Fruit fly (Drosophila melanogaster) whole organism, prepupa: ENCODE measurements around the gene Cp19.

Experiments used
- Blimp-1 ChIP-seq: fragments of 200-800 bp; sonication (Bioruptor generic); optimal IDR thresholded peaks from 3 replicates; lab custom pipeline; 2017; ENCODE audit warnings: missing biosample characterization, missing genetic modification characterization, mild to moderate bottlenecking, moderate library complexity, missing genetic modification reagents
- CG10631 ChIP-seq: fragments of 200-800 bp; sonication (Bioruptor generic); optimal IDR thresholded peaks from 2 replicates; lab custom pipeline; 2016; ENCODE audit warnings: missing biosample characterization, missing genetic modification characterization
- CG10669 ChIP-seq: fragments of 200-800 bp; sonication (Bioruptor generic); optimal IDR thresholded peaks from 3 replicates; lab custom pipeline; 2018; ENCODE audit warnings: missing biosample characterization, mild to moderate bottlenecking, missing genetic modification characterization, moderate library complexity
- CG11294 ChIP-seq: fragments of 200-800 bp; sonication (Bioruptor generic); IDR thresholded peaks from 2 replicates; pipeline ENCODE4 v1.3.6; 2022; ENCODE audit warnings: missing biosample characterization, missing genetic modification characterization
- CG11762 ChIP-seq: fragments of 200-800 bp; sonication (Bioruptor generic); optimal IDR thresholded peaks from 3 replicates; lab custom pipeline; 2016; ENCODE audit warnings: missing biosample characterization, missing genetic modification characterization; ENCODE audit not compliant: insufficient read depth
- CG11902 ChIP-seq: fragments of 200-800 bp; sonication (Bioruptor generic); optimal IDR thresholded peaks from 3 replicates; lab custom pipeline; 2016; ENCODE audit warnings: missing biosample characterization, missing genetic modification characterization
- CG15336 ChIP-seq: fragments of 200-800 bp; sonication (Bioruptor generic); IDR thresholded peaks from 2 replicates; pipeline ENCODE4 v1.3.6; 2022; ENCODE audit warnings: missing biosample characterization, missing genetic modification characterization
- CG16779 ChIP-seq: fragments of 200-800 bp; sonication (Bioruptor generic); optimal IDR thresholded peaks from 3 replicates; lab custom pipeline; 2017; ENCODE audit warnings: missing biosample characterization, mild to moderate bottlenecking, missing genetic modification characterization
- CG3032 ChIP-seq: fragments of 200-800 bp; optimal IDR thresholded peaks from 2 replicates; lab custom pipeline; 2019; ENCODE audit warnings: missing biosample characterization, mild to moderate bottlenecking, missing genetic modification characterization, moderate library complexity
- CG32006 ChIP-seq: fragments of 200-800 bp; sonication (Bioruptor generic); optimal IDR thresholded peaks from 3 replicates; lab custom pipeline; 2017; ENCODE audit warnings: missing biosample characterization, mild to moderate bottlenecking, missing genetic modification characterization
- CG34406 ChIP-seq: fragments of 200-800 bp; sonication (Bioruptor generic); optimal IDR thresholded peaks from 3 replicates; lab custom pipeline; 2016; ENCODE audit warnings: missing biosample characterization, missing genetic modification characterization
- CG3919 ChIP-seq: fragments of 200-800 bp; sonication (Bioruptor generic); optimal IDR thresholded peaks from 3 replicates; lab custom pipeline; 2016; ENCODE audit warnings: missing biosample characterization, missing genetic modification characterization
- CG4318 ChIP-seq: fragments of 200-800 bp; sonication (Bioruptor generic); optimal IDR thresholded peaks from 3 replicates; lab custom pipeline; 2017; ENCODE audit warnings: missing biosample characterization, mild to moderate bottlenecking, missing genetic modification characterization
- CG6163 ChIP-seq: fragments of 200-800 bp; sonication (Bioruptor generic); IDR thresholded peaks from 3 replicates; pipeline ENCODE4 v1.3.6; 2022; ENCODE audit warnings: missing biosample characterization, missing genetic modification characterization
- CG6276 ChIP-seq: fragments of 200-800 bp; sonication (Bioruptor generic); optimal IDR thresholded peaks from 2 replicates; lab custom pipeline; 2017; ENCODE audit warnings: missing biosample characterization, mild to moderate bottlenecking, missing genetic modification characterization
- CG6792 ChIP-seq: fragments of 200-800 bp; sonication (Bioruptor generic); optimal IDR thresholded peaks from 3 replicates; lab custom pipeline; 2016; ENCODE audit warnings: missing biosample characterization, missing genetic modification characterization
- CG6808 ChIP-seq: fragments of 200-800 bp; sonication (Bioruptor generic); optimal IDR thresholded peaks from 3 replicates; lab custom pipeline; 2017; ENCODE audit warnings: missing biosample characterization, missing genetic modification characterization, mild to moderate bottlenecking, moderate library complexity, missing genetic modification reagents
- CG6854 ChIP-seq: fragments of 200-800 bp; sonication (Bioruptor generic); optimal IDR thresholded peaks from 2 replicates; lab custom pipeline; 2017; ENCODE audit warnings: missing biosample characterization, mild to moderate bottlenecking, missing genetic modification characterization
- CG8119 ChIP-seq: fragments of 200-800 bp; sonication (Bioruptor generic); IDR thresholded peaks from 3 replicates; pipeline ENCODE4 v1.3.6; 2022; ENCODE audit warnings: missing biosample characterization, missing genetic modification characterization
- CG8319 ChIP-seq: fragments of 200-800 bp; sonication (Bioruptor generic); optimal IDR thresholded peaks from 3 replicates; lab custom pipeline; 2016; ENCODE audit warnings: missing biosample characterization, missing genetic modification characterization
- CG9139 ChIP-seq: fragments of 200-800 bp; sonication (Bioruptor generic); optimal IDR thresholded peaks from 3 replicates; lab custom pipeline; 2017; ENCODE audit warnings: missing biosample characterization, mild to moderate bottlenecking, missing genetic modification characterization
- Eip75B ChIP-seq: fragments of 200-800 bp; sonication (Bioruptor generic); optimal IDR thresholded peaks from 3 replicates; lab custom pipeline; 2016; ENCODE audit warnings: missing biosample characterization, missing genetic modification characterization
- Eip78C ChIP-seq: fragments of 200-800 bp; sonication (Bioruptor generic); peaks from one replicate; lab custom pipeline; 2016; ENCODE audit warnings: missing biosample characterization, missing genetic modification characterization
- Eip93F ChIP-seq: fragments of 200-800 bp; sonication (Bioruptor generic); optimal IDR thresholded peaks from 2 replicates; lab custom pipeline; 2016; ENCODE audit warnings: missing biosample characterization, mild to moderate bottlenecking, missing genetic modification characterization
- Ets96B ChIP-seq: fragments of 200-800 bp; optimal IDR thresholded peaks from 2 replicates; lab custom pipeline; 2019; ENCODE audit warnings: missing biosample characterization, mild to moderate bottlenecking, missing genetic modification characterization, moderate library complexity
- Gug ChIP-seq: fragments of 200-800 bp; sonication (Bioruptor generic); IDR thresholded peaks from 2 replicates; pipeline ENCODE4 v1.3.6; 2022; ENCODE audit warnings: missing biosample characterization, missing genetic modification characterization
- Hr38 ChIP-seq: sonication (Bioruptor generic); optimal IDR thresholded peaks from 2 replicates; lab custom pipeline; 2016; ENCODE audit warnings: missing biosample characterization, missing genetic modification characterization
- Hr39 ChIP-seq: fragments of 200-800 bp; sonication (Bioruptor generic); optimal IDR thresholded peaks from 2 replicates; lab custom pipeline; 2016; ENCODE audit warnings: missing biosample characterization, missing genetic modification characterization
- Hr4 ChIP-seq: fragments of 200-800 bp; sonication (Bioruptor generic); optimal IDR thresholded peaks from 3 replicates; lab custom pipeline; 2016; ENCODE audit warnings: missing biosample characterization, missing genetic modification characterization
- Lpt ChIP-seq: fragments of 200-800 bp; sonication (Bioruptor generic); optimal IDR thresholded peaks from 3 replicates; lab custom pipeline; 2016; ENCODE audit warnings: missing biosample characterization, missing genetic modification characterization
- Met ChIP-seq: fragments of 200-800 bp; sonication (Bioruptor generic); optimal IDR thresholded peaks from 3 replicates; lab custom pipeline; 2016; ENCODE audit warnings: missing biosample characterization, missing genetic modification characterization
- OdsH ChIP-seq: fragments of 200-800 bp; sonication (Bioruptor generic); optimal IDR thresholded peaks from 3 replicates; lab custom pipeline; 2016; ENCODE audit warnings: missing biosample characterization, missing genetic modification characterization
- Smox ChIP-seq: fragments of 200-800 bp; sonication (Bioruptor generic); optimal IDR thresholded peaks from 3 replicates; lab custom pipeline; 2016; ENCODE audit warnings: missing biosample characterization, missing genetic modification characterization
- Sox102F ChIP-seq: fragments of 200-800 bp; sonication (Bioruptor generic); optimal IDR thresholded peaks from 2 replicates; lab custom pipeline; 2016; ENCODE audit warnings: missing biosample characterization, mild to moderate bottlenecking, missing genetic modification characterization
- Sox14 ChIP-seq: fragments of 200-800 bp; sonication (Bioruptor generic); optimal IDR thresholded peaks from 3 replicates; lab custom pipeline; 2016; ENCODE audit warnings: missing biosample characterization, missing genetic modification characterization
- Sox15 ChIP-seq: fragments of 200-800 bp; sonication (Bioruptor generic); optimal IDR thresholded peaks from 3 replicates; lab custom pipeline; 2016; ENCODE audit warnings: missing biosample characterization, missing genetic modification characterization
- achi ChIP-seq: fragments of 200-800 bp; sonication (Bioruptor generic); optimal IDR thresholded peaks from 3 replicates; lab custom pipeline; 2016; ENCODE audit warnings: missing biosample characterization, missing genetic modification characterization
- cyc ChIP-seq: fragments of 200-800 bp; sonication (Bioruptor generic); optimal IDR thresholded peaks from 3 replicates; lab custom pipeline; 2016; ENCODE audit warnings: missing biosample characterization, missing genetic modification characterization
- dac ChIP-seq: fragments of 200-800 bp; sonication (Bioruptor generic); optimal IDR thresholded peaks from 2 replicates; lab custom pipeline; 2017; ENCODE audit warnings: missing biosample characterization, mild to moderate bottlenecking, missing genetic modification characterization
- eg ChIP-seq: fragments of 200-800 bp; sonication (Bioruptor generic); IDR thresholded peaks from 3 replicates; pipeline ENCODE4 v1.3.6; 2022; ENCODE audit warnings: missing biosample characterization, missing genetic modification characterization
- esn ChIP-seq: fragments of 200-800 bp; sonication (Bioruptor generic); optimal IDR thresholded peaks from 2 replicates; lab custom pipeline; 2016; ENCODE audit warnings: missing biosample characterization, mild to moderate bottlenecking, missing genetic modification characterization, moderate library complexity
- fd59A ChIP-seq: fragments of 200-800 bp; sonication (Bioruptor generic); optimal IDR thresholded peaks from 2 replicates; lab custom pipeline; 2017; ENCODE audit warnings: missing biosample characterization, mild to moderate bottlenecking, missing genetic modification characterization, missing genetic modification reagents
- fd85E ChIP-seq: fragments of 200-800 bp; sonication (Bioruptor generic); optimal IDR thresholded peaks from 3 replicates; lab custom pipeline; 2016; ENCODE audit warnings: missing biosample characterization, missing genetic modification characterization
- lz ChIP-seq: fragments of 200-800 bp; sonication (Bioruptor generic); optimal IDR thresholded peaks from 3 replicates; lab custom pipeline; 2016; ENCODE audit warnings: missing biosample characterization, missing genetic modification characterization
- pdm3 ChIP-seq: fragments of 200-800 bp; sonication (Bioruptor generic); optimal IDR thresholded peaks from 3 replicates; lab custom pipeline; 2016; ENCODE audit warnings: missing biosample characterization, missing genetic modification characterization
- salr ChIP-seq, 2 experiments: fragments of 200-800 bp; sonication (Bioruptor generic); optimal IDR thresholded peaks; 3 replicates each; lab custom pipeline; 2016 to 2018; ENCODE audit warnings: missing biosample characterization in 2 of 2, missing genetic modification characterization in 2 of 2, mild to moderate bottlenecking in 1 of 2
- spab ChIP-seq: fragments of 200-800 bp; sonication (Bioruptor generic); optimal IDR thresholded peaks from 2 replicates; lab custom pipeline; 2017; ENCODE audit warnings: missing biosample characterization, mild to moderate bottlenecking, missing genetic modification characterization, missing genetic modification reagents
- ss ChIP-seq, 2 experiments: fragments of 200-800 bp; sonication (Bioruptor generic); optimal IDR thresholded peaks; 2 replicates in 1 of 2; 3 replicates in 1 of 2; lab custom pipeline; 2017 to 2018; ENCODE audit warnings: mild to moderate bottlenecking in 2 of 2, missing biosample characterization in 2 of 2, missing genetic modification characterization in 2 of 2, moderate library complexity in 1 of 2
- svp ChIP-seq: fragments of 200-800 bp; sonication (Bioruptor generic); peaks from one replicate; lab custom pipeline; 2016; ENCODE audit warnings: missing biosample characterization, missing genetic modification characterization
- topi ChIP-seq: fragments of 200-800 bp; sonication (Bioruptor generic); optimal IDR thresholded peaks from 3 replicates; lab custom pipeline; 2016; ENCODE audit warnings: missing biosample characterization, missing genetic modification characterization
- vri ChIP-seq: fragments of 200-800 bp; sonication (Bioruptor generic); optimal IDR thresholded peaks from 3 replicates; lab custom pipeline; 2016; ENCODE audit warnings: missing biosample characterization, mild to moderate bottlenecking, missing genetic modification characterization

The Cp19 gene

DNA sequence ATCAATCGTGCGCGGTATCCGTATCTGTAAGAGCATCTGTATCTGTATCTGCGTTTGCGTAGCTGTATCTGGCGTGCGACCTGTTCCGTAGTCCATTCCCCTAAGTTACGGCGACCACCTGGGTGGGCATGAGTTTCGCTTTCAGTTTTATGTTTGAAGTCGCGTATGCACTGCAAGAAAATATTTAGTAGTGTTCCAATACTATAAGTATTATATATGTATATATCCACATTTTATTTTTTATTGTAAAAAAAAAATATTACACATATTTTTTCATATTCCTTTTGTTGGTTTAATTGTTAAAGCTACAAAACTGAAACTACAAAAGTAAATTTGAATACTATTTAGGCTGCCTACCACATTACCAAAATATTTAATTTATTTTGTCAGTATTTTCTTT, 16.8 kb upstream of the Cp19 start (continued):
- TF ChIP-seq Eip75B (GFP tag; lab: Kevin White, UChicago) (no peak), CG3919 (GFP tag; lab: Kevin White, UChicago) (no peak)

DNA sequence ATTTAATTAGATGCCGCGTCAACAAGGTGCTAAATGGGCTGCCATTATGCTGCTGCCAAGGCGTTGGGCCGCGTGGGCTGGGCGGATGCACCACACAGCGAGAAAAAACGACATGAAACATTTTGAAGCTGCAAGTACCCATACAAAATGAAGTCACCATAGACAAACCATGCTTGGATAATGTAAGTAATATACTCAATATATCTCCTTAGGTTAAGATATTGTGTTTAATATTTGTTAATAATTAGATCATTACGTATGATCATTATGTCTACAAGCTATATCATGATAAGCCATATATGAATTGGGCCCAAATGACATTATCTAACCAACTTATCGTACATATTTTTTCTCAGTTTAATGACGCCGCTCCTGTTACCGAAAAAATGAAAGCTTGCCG, 13.7 kb upstream of the Cp19 start:
- TF ChIP-seq CG6792 (GFP tag; lab: Kevin White, UChicago) (peak; percentile 31), CG4318 (GFP tag; lab: Kevin White, UChicago) (peak; percentile 25), CG16779 (no peak), ss (GFP tag; optimal IDR thresholded peaks at IDR 0.05; lab: Kevin White, UChicago) (no peak), svp (peak; percentile 85), vri (GFP tag; lab: Kevin White, UChicago) (peak; percentile 19), Lpt (GFP tag; lab: Kevin White, UChicago) (no peak), CG10669 (GFP tag; lab: Kevin White, UChicago) (no peak), CG6854 (no peak), Sox102F (peak; percentile 61), Eip78C (GFP tag; lab: Kevin White, UChicago) (peak; percentile 83), CG6808 (GFP tag; lab: Kevin White, UChicago) (peak; percentile 29), eg (GFP tag; lab: Robert Waterston, UW) (no peak), esn (GFP tag; lab: Kevin White, UChicago) (peak; percentile 68), Gug (GFP tag; lab: Robert Waterston, UW) (no peak), OdsH (GFP tag; lab: Kevin White, UChicago) (peak; percentile 40), fd85E (GFP tag; lab: Kevin White, UChicago) (no peak), CG11294 (GFP tag; lab: Robert Waterston, UW) (no peak), dac (GFP tag; lab: Kevin White, UChicago) (no peak), Sox14 (GFP tag; lab: Kevin White, UChicago) (peak; percentile 43), topi (peak; percentile 67), salr (GFP tag; optimal IDR thresholded peaks at IDR 0.05; lab: Kevin White, UChicago) (no peak), CG32006 (GFP tag; lab: Kevin White, UChicago) (peak; percentile 66), Eip75B (GFP tag; lab: Kevin White, UChicago) (peak; percentile 37), Ets96B (tag; lab: Kevin White, UChicago) (peak; percentile 7), CG9139 (GFP tag; lab: Kevin White, UChicago) (no peak), Blimp-1 (GFP tag; lab: Kevin White, UChicago) (no peak), Sox15 (GFP tag; lab: Kevin White, UChicago) (no peak), CG3032 (peak; percentile 23), fd59A (GFP tag; lab: Kevin White, UChicago) (no peak), CG15336 (GFP tag; lab: Robert Waterston, UW) (no peak), Hr39 (peak; percentile 47), Smox (GFP tag; lab: Kevin White, UChicago) (peak; percentile 68), CG8119 (GFP tag; lab: Robert Waterston, UW) (no peak), CG34406 (GFP tag; lab: Kevin White, UChicago) (peak; percentile 33), CG8319 (GFP tag; lab: Kevin White, UChicago) (no peak), CG11902 (no peak), Hr38 (GFP tag; lab: Kevin White, UChicago) (no peak), CG6276 (peak; percentile 9), Hr4 (peak; percentile 50), cyc (GFP tag; lab: Kevin White, UChicago) (peak; percentile 52), lz (GFP tag; lab: Kevin White, UChicago) (peak; percentile 48), pdm3 (GFP tag; lab: Kevin White, UChicago) (peak; percentile 25), Eip93F (GFP tag; lab: Kevin White, UChicago) (no peak), Met (peak; percentile 65), CG10631 (GFP tag; lab: Kevin White, UChicago) (peak; percentile 35), spab (GFP tag; lab: Kevin White, UChicago) (no peak), achi (GFP tag; lab: Kevin White, UChicago) (peak; percentile 24), CG11762 (no peak), CG6163 (GFP tag; lab: Robert Waterston, UW) (no peak)
